Fruit fly (Drosophila melanogaster) whole organism, adult: ENCODE results near the gene CG34367.
A peak's percentile ranks its signal among the peaks of the same experiment; 100 is the strongest.

Experiments
- CG11617 ChIP-seq: fragments of 200-800 bp; sonication (Bioruptor generic); optimal IDR thresholded peaks from 2 replicates; lab custom pipeline; 2017; ENCODE audit warnings: mild to moderate bottlenecking, missing biosample characterization, missing genetic modification reagents, missing genetic modification characterization
- CG12768 ChIP-seq: fragments of 200-800 bp; sonication (Bioruptor generic); optimal IDR thresholded peaks from 2 replicates; lab custom pipeline; 2017; ENCODE audit warnings: missing biosample characterization, missing genetic modification characterization, mild to moderate bottlenecking, moderate library complexity, missing genetic modification reagents
- CG14711 ChIP-seq: fragments of 200-800 bp; sonication (Bioruptor generic); optimal IDR thresholded peaks from 2 replicates; lab custom pipeline; 2018; ENCODE audit warnings: missing biosample characterization, mild to moderate bottlenecking, missing genetic modification characterization, moderate library complexity
- CG1620 ChIP-seq: fragments of 200-800 bp; sonication (Bioruptor generic); optimal IDR thresholded peaks from 2 replicates; lab custom pipeline; 2016; ENCODE audit warnings: missing biosample characterization, missing genetic modification characterization
- CG33017 ChIP-seq: fragments of 200-800 bp; sonication (Bioruptor generic); optimal IDR thresholded peaks from 2 replicates; lab custom pipeline; 2018; ENCODE audit warnings: missing biosample characterization, mild to moderate bottlenecking, missing genetic modification characterization, moderate library complexity
- CG5204 ChIP-seq: fragments of 200-800 bp; sonication (Bioruptor generic); optimal IDR thresholded peaks from 2 replicates; lab custom pipeline; 2016; ENCODE audit warnings: missing biosample characterization, missing genetic modification characterization
- CG7045 ChIP-seq: fragments of 200-800 bp; sonication (Bioruptor generic); optimal IDR thresholded peaks from 2 replicates; lab custom pipeline; 2017; ENCODE audit warnings: missing biosample characterization, mild to moderate bottlenecking, missing genetic modification characterization
- CG7101 ChIP-seq: fragments of 200-800 bp; sonication (Bioruptor generic); optimal IDR thresholded peaks from 2 replicates; lab custom pipeline; 2018; ENCODE audit warnings: missing biosample characterization, mild to moderate bottlenecking, missing genetic modification characterization, moderate library complexity
- Clk ChIP-seq: fragments of 200-800 bp; sonication (Bioruptor generic); optimal IDR thresholded peaks from 2 replicates; lab custom pipeline; 2017; ENCODE audit warnings: missing biosample characterization, missing genetic modification characterization
- Crg-1 ChIP-seq: fragments of 200-800 bp; sonication (Bioruptor generic); optimal IDR thresholded peaks from 2 replicates; lab custom pipeline; 2016; ENCODE audit warnings: missing biosample characterization, missing genetic modification characterization
- Hr96 ChIP-seq: fragments of 200-800 bp; sonication (Bioruptor generic); optimal IDR thresholded peaks from 2 replicates; lab custom pipeline; 2016; ENCODE audit warnings: missing biosample characterization, missing genetic modification characterization
- Mnt ChIP-seq: fragments of 200-800 bp; sonication (Bioruptor generic); optimal IDR thresholded peaks from 2 replicates; lab custom pipeline; 2016; ENCODE audit warnings: missing biosample characterization, mild to moderate bottlenecking, missing genetic modification characterization
- bab1 ChIP-seq: fragments of 200-800 bp; sonication (Bioruptor generic); optimal IDR thresholded peaks from 3 replicates; lab custom pipeline; 2019; ENCODE audit warnings: missing biosample characterization, mild to moderate bottlenecking, missing genetic modification characterization, moderate library complexity
- cic ChIP-seq: fragments of 200-800 bp; sonication (Bioruptor generic); optimal IDR thresholded peaks from 2 replicates; lab custom pipeline; 2017; ENCODE audit warnings: missing biosample characterization, mild to moderate bottlenecking, missing genetic modification characterization, moderate library complexity
- cnc ChIP-seq, 2 experiments: fragments of >200 bp; optimal IDR thresholded peaks; 2 replicates each; lab custom pipeline; 2017
- kay ChIP-seq: fragments of 200-800 bp; sonication (Bioruptor generic); peaks from one replicate; lab custom pipeline; 2016; ENCODE audit warnings: missing biosample characterization, missing genetic modification characterization, borderline replicate concordance
- ovo ChIP-seq: fragments of 200-800 bp; sonication (Bioruptor generic); optimal IDR thresholded peaks from 2 replicates; lab custom pipeline; 2016; ENCODE audit warnings: missing biosample characterization, missing genetic modification characterization
- pad ChIP-seq: fragments of 200-800 bp; sonication (Bioruptor generic); optimal IDR thresholded peaks from 3 replicates; lab custom pipeline; 2017; ENCODE audit warnings: missing biosample characterization, missing genetic modification characterization, mild to moderate bottlenecking, moderate library complexity, missing genetic modification reagents
- tj ChIP-seq: fragments of 200-800 bp; sonication (Bioruptor generic); optimal IDR thresholded peaks from 3 replicates; lab custom pipeline; 2017; ENCODE audit warnings: missing biosample characterization, mild to moderate bottlenecking, missing genetic modification characterization, moderate library complexity
- toe ChIP-seq: fragments of 200-800 bp; sonication (Bioruptor generic); optimal IDR thresholded peaks from 2 replicates; lab custom pipeline; 2016; ENCODE audit warnings: missing biosample characterization, missing genetic modification characterization

CG34367 gene

DNA sequence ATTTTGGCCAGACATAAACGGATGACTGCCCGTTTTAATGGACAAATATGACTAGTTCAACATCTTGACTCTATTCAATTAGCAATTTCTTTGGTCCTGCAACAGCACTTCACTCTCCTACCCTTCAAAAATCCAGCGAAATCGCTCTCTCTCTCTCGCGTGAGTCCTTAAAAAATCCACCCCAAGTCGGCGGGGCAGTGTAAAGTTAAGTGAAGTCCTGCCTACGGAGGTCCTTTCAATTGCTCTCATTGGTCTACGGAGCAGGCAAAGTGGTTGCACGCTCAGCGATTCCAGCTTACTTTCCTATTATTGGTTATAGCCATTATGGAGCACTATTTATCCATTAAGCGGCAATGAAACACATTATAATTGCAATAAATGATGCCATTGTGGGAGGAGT is at the start of gene CG34367:
Gene CG34367 (minus strand): TSS at position 35 of the 400 bp plus-strand sequence.
- TF ChIP-seq cic (GFP tag; lab: Kevin White, UChicago): no peak
- no peak for TF ChIP-seq bab1 (GFP tag; lab: Kevin White, UChicago)
- no peak for TF ChIP-seq CG11617 (GFP tag; lab: Kevin White, UChicago)
- TF ChIP-seq Hr96 (GFP tag; lab: Kevin White, UChicago): no peak
- no peak for TF ChIP-seq CG33017 (tag; lab: Kevin White, UChicago)
- no peak for TF ChIP-seq CG12768 (GFP tag; lab: Kevin White, UChicago)
- TF ChIP-seq pad (GFP tag; lab: Kevin White, UChicago): no peak
- no peak for TF ChIP-seq CG1620 (GFP tag; lab: Kevin White, UChicago)
- TF ChIP-seq kay (GFP tag; lab: Kevin White, UChicago): no peak
- TF ChIP-seq Mnt (GFP tag; lab: Kevin White, UChicago): no peak
- TF ChIP-seq CG5204 (GFP tag; lab: Kevin White, UChicago): no peak
- TF ChIP-seq CG7045 (GFP tag; lab: Kevin White, UChicago): no peak
- no peak for TF ChIP-seq CG14711 (tag; lab: Kevin White, UChicago)
- no peak for TF ChIP-seq ovo (GFP tag; lab: Kevin White, UChicago)
- no peak for TF ChIP-seq cnc (optimal IDR thresholded peaks at IDR 0.05; lab: Kevin White, UChicago)
- TF ChIP-seq CG7101 (tag; lab: Kevin White, UChicago): no peak
- no peak for TF ChIP-seq toe (GFP tag; lab: Kevin White, UChicago)

DNA sequence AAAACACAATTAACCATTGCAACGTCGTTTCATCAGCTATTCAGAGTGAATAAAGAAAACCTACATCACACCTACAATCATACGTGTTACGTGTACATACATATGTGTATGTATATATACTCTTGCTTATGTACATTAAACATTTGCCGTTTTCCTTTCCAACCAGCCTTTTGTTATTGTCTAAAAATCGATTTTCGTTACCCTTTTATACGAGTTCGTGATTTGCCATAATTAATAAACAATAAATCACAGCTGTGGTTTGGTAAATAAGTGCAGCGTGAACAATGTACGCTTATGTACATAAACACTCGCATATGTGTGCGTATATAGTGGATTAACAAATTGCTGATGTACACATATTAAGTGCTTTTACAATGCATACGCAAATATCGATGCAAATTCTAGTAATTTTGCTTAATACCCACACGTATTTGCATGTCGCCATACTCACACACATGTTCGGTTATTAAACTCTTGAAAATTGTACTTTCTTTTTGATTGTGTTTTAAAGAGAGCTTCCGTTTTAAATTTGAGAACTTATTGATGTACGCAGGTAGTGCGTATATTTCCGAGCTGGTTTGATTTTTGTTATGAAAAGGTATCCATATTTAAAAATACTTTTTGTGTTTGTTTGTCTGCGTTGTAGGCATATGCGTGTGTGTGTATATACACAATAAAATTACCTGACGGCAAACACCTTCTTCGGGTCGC is 43.3 kb upstream of the CG34367 start:
- TF ChIP-seq cic (GFP tag; lab: Kevin White, UChicago) (peak; percentile 59), tj (GFP tag; lab: Kevin White, UChicago) (peak; percentile 84), kay (GFP tag; lab: Kevin White, UChicago) (peak; percentile 99), Crg-1 (no peak), Clk (GFP tag; lab: Kevin White, UChicago) (no peak), Mnt (GFP tag; lab: Kevin White, UChicago) (peak; percentile 65)

dm6 chr2L:10396488-10396824 is 42.8 kb upstream of the CG34367 start, which contains the start of gene Cnot4:
Gene Cnot4, plus strand, starts transcription at chr2L:10396716.
- TF ChIP-seq CG33017 (tag; lab: Kevin White, UChicago) (no peak), cnc (optimal IDR thresholded peaks at IDR 0.05; lab: Kevin White, UChicago) (no peak), toe (GFP tag; lab: Kevin White, UChicago) (no peak), bab1 (GFP tag; lab: Kevin White, UChicago) (no peak), ovo (GFP tag; lab: Kevin White, UChicago) (no peak), tj (GFP tag; lab: Kevin White, UChicago) (no peak), cic (GFP tag; lab: Kevin White, UChicago) (no peak), CG1620 (GFP tag; lab: Kevin White, UChicago) (no peak)

DNA sequence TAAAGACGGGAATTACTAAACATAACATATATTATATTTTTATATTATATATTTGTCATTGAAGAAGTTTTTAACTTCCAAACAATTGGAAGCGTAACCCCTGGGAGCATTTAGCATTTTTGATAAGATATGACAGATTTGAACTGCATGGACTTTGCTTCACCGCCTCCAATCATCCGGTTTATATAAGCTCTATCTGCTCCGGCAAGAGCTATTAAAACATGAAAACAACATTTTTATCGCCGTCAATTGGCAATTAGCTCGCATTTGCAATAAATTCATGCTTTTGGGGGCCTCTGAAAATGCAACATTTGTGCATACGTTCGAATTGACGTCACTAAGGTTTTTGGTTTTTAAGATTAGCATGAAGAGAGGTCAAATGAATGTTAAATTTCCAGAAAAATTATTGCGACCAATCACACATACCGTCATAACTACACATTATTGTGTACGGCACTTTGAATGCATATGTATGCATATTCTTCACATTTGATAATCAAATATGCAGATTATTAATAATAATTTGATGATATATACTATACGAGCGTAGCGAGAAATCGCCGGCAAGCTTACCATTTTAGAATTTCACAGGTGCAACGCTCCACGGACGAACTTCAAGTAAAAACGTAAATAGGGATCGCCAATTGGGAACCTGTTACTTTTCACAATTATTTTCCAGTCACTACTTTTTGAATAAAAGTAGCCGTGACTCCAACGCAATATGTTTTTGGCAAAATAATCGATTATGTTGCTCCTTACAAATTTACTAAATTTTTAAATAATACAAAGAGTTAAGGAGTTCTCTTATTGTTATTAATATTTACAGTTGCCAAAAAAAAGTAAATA is 42.2 kb upstream of the CG34367 start, which contains the start of gene Mdh1:
Gene Mdh1 (minus strand): TSS at position 691 of the 846 bp plus-strand sequence.
- TF ChIP-seq kay (GFP tag; lab: Kevin White, UChicago) (peak; percentile 79), CG7045 (GFP tag; lab: Kevin White, UChicago) (no peak), CG12768 (GFP tag; lab: Kevin White, UChicago) (peak; percentile 19), CG5204 (GFP tag; lab: Kevin White, UChicago) (no peak), Mnt (GFP tag; lab: Kevin White, UChicago) (peak; percentile 28), toe (GFP tag; lab: Kevin White, UChicago) (no peak), CG7101 (tag; lab: Kevin White, UChicago) (no peak), CG14711 (tag; lab: Kevin White, UChicago) (no peak), tj (GFP tag; lab: Kevin White, UChicago) (no peak), CG1620 (GFP tag; lab: Kevin White, UChicago) (no peak), Clk (GFP tag; lab: Kevin White, UChicago) (no peak), pad (GFP tag; lab: Kevin White, UChicago) (no peak), bab1 (GFP tag; lab: Kevin White, UChicago) (peak; percentile 32), cic (GFP tag; lab: Kevin White, UChicago) (no peak), CG11617 (GFP tag; lab: Kevin White, UChicago) (peak; percentile 5), CG33017 (tag; lab: Kevin White, UChicago) (peak; percentile 25), ovo (GFP tag; lab: Kevin White, UChicago) (no peak), cnc (optimal IDR thresholded peaks at IDR 0.05; lab: Kevin White, UChicago) (no peak), Hr96 (GFP tag; lab: Kevin White, UChicago) (no peak)

DNA sequence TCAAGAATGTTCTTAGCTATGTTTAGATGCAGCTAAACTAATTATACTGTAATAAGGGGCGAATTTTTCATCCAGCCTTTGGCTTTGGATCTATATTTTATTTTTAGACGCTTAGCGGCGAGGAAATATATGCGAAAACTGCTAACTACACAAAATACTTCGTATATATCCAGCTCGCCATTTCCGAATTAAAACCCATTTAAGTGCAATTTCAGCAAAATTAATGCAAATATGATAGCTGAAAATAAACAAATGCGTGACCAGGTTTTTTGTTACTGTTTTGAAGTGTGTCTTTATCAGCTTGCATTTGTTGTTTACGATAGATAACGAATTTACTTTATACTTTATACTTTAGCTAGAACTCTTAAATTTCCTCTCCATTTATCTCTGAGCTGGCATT is 41.3 kb upstream of the CG34367 start:
- TF ChIP-seq CG12768 (GFP tag; lab: Kevin White, UChicago): no peak
- TF ChIP-seq CG1620 (GFP tag; lab: Kevin White, UChicago): no peak
- no peak for TF ChIP-seq Crg-1
- peak; percentile 96 for TF ChIP-seq tj (GFP tag; lab: Kevin White, UChicago)
